Worm (Caenorhabditis elegans) whole organism, L3 larva: ENCODE results near the gene clec-258.

Source experiments
- egl-27 ChIP-seq: sonication (generic microtip); optimal IDR thresholded peaks from 4 replicates; lab custom pipeline; 2017; ENCODE audit warnings: missing biosample characterization, missing genetic modification reagents, missing genetic modification characterization
- jun-1 ChIP-seq: fragments of 150-350 bp; optimal IDR thresholded peaks from 2 replicates; lab custom pipeline; 2014; ENCODE audit warnings: missing biosample characterization, missing genetic modification reagents, missing genetic modification characterization
- lin-39 ChIP-seq: fragments of 150-350 bp; optimal IDR thresholded peaks from 2 replicates; lab custom pipeline; 2018; ENCODE audit warnings: missing biosample characterization, missing genetic modification reagents, missing genetic modification characterization
- mdl-1 ChIP-seq: fragments of 150-350 bp; optimal IDR thresholded peaks from 2 replicates; lab custom pipeline; 2014; ENCODE audit warnings: missing biosample characterization, missing genetic modification characterization
- nhr-12 ChIP-seq: fragments of 150-350 bp; optimal IDR thresholded peaks from 2 replicates; lab custom pipeline; 2014; ENCODE audit warnings: missing biosample characterization, missing genetic modification characterization
- nhr-28 ChIP-seq: fragments of 150-350 bp; optimal IDR thresholded peaks from 2 replicates; lab custom pipeline; 2014; ENCODE audit warnings: missing biosample characterization, missing genetic modification characterization
- pha-4 ChIP-seq: fragments of 150-350 bp; optimal IDR thresholded peaks from 2 replicates; lab custom pipeline; 2014; ENCODE audit warnings: missing biosample characterization, missing genetic modification reagents, missing genetic modification characterization
- sea-2 ChIP-seq: fragments of 150-350 bp; sonication (generic microtip); optimal IDR thresholded peaks from 4 replicates; lab custom pipeline; 2014; ENCODE audit warnings: missing biosample characterization, missing genetic modification reagents, missing genetic modification characterization
- unc-62 ChIP-seq: fragments of 150-350 bp; sonication (generic microtip); optimal IDR thresholded peaks from 4 replicates; lab custom pipeline; 2014; ENCODE audit warnings: missing biosample characterization, missing genetic modification reagents, missing genetic modification characterization
- zag-1 ChIP-seq: fragments of 150-350 bp; optimal IDR thresholded peaks from 2 replicates; lab custom pipeline; 2014; ENCODE audit warnings: missing biosample characterization, missing genetic modification characterization

- no peak for TF ChIP-seq lin-39
- TF ChIP-seq unc-62 (GFP tag; lab: Kevin White, UChicago): no peak
- no peak for TF ChIP-seq mdl-1 (tag; lab: Kevin White, UChicago)
- TF ChIP-seq zag-1: no peak
- TF ChIP-seq sea-2 (GFP tag; lab: Kevin White, UChicago): no peak
- TF ChIP-seq pha-4: no peak
- no peak for TF ChIP-seq nhr-12 (tag; lab: Kevin White, UChicago)
- no peak for TF ChIP-seq egl-27
- TF ChIP-seq nhr-28: no peak
- TF ChIP-seq jun-1 (tag; lab: Kevin White, UChicago): no peak
Measured at ce11 chrV:19814833-19815232, 26.6 kb downstream of the clec-258 start, which contains the start of gene daf-28.
